Worm (Caenorhabditis elegans): ENCODE results near the gene clec-252.

DNA sequence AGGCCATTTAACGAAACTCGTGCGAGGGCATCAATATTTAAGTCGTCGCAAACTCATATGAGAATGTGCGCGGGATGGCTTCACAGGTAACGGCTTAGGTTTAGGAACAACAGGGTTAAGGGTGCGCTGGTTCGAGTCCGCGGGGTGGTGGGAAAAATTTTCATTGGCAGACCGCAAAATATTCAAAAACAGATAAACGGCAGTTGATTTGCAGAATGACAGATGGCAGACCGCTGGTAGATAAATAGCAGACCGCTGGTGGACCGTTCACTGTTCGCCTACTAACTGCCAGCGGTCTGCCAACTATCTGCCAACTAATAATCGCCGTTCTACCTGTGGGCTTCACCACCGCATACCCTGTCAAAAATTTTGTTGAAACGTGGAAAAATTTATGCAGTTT, 36.5 kb downstream of the clec-252 start:
- TF ChIP-seq rnt-1 (tag; optimal IDR thresholded peaks at IDR 0.05) (no peak), nhr-28 (tag; optimal IDR thresholded peaks at IDR 0.05) (no peak), lin-39 (tag; optimal IDR thresholded peaks at IDR 0.05) (no peak), sptf-1 (tag; optimal IDR thresholded peaks at IDR 0.05) (no peak), pag-3 (tag; optimal IDR thresholded peaks at IDR 0.05; ENCODE audit: borderline replicate concordance, insufficient read depth) (no peak), egl-27 (tag; optimal IDR thresholded peaks at IDR 0.05) (no peak), egl-13 (tag; optimal IDR thresholded peaks at IDR 0.05) (no peak), efl-1 (optimal IDR thresholded peaks at IDR 0.05) (no peak), efl-1 (GFP tag; optimal IDR thresholded peaks at IDR 0.05 in 1 of 2) (no peak), aly-2 (tag; optimal IDR thresholded peaks at IDR 0.05) (no peak), fos-1 (tag; optimal IDR thresholded peaks at IDR 0.05) (no peak), skn-1 (tag; optimal IDR thresholded peaks at IDR 0.05) (no peak), nhr-47 (tag; optimal IDR thresholded peaks at IDR 0.05) (peak; percentile 71), elt-3 (tag; optimal IDR thresholded peaks at IDR 0.05) (no peak)
